Fruit fly (Drosophila melanogaster) whole organism, pupa: ENCODE measurements around the gene CG6885.

ENCODE experiments used
- CG10348 ChIP-seq: fragments of 200-800 bp; sonication (Bioruptor generic); IDR thresholded peaks from 2 replicates; pipeline ENCODE4 v1.3.6; 2022; ENCODE audit warnings: missing biosample characterization, missing genetic modification characterization
- CG12605 ChIP-seq: fragments of 200-800 bp; sonication (Bioruptor generic); IDR thresholded peaks from 2 replicates; pipeline ENCODE4 v1.3.6; 2022; ENCODE audit warnings: missing biosample characterization, missing genetic modification characterization
- CG14655 ChIP-seq: fragments of 200-800 bp; sonication (Bioruptor generic); optimal IDR thresholded peaks from 3 replicates; lab custom pipeline; 2017; ENCODE audit warnings: mild to moderate bottlenecking, missing biosample characterization, missing genetic modification reagents, missing genetic modification characterization
- CG15710 ChIP-seq: fragments of 200-800 bp; sonication (Bioruptor generic); optimal IDR thresholded peaks from 2 replicates; lab custom pipeline; 2018; ENCODE audit warnings: missing biosample characterization, mild to moderate bottlenecking, missing genetic modification characterization, moderate library complexity
- CG17806 ChIP-seq: fragments of 200-800 bp; sonication (Bioruptor generic); optimal IDR thresholded peaks from 2 replicates; lab custom pipeline; 2018; ENCODE audit warnings: missing biosample characterization, mild to moderate bottlenecking, missing genetic modification characterization, moderate library complexity
- CG8301 ChIP-seq: fragments of 200-800 bp; sonication (Bioruptor generic); optimal IDR thresholded peaks from 2 replicates; lab custom pipeline; 2018; ENCODE audit warnings: missing biosample characterization, mild to moderate bottlenecking, missing genetic modification characterization
- EcR ChIP-seq: fragments of 200-800 bp; sonication (Bioruptor generic); optimal IDR thresholded peaks from 3 replicates; lab custom pipeline; 2019; ENCODE audit warnings: missing biosample characterization, missing genetic modification characterization, mild to moderate bottlenecking, moderate library complexity, missing genetic modification reagents
- fd96Ca ChIP-seq: fragments of 200-800 bp; sonication (Bioruptor generic); IDR thresholded peaks from 3 replicates; pipeline ENCODE4 v1.3.6; 2022; ENCODE audit warnings: missing biosample characterization, missing genetic modification characterization
- gl ChIP-seq: fragments of 200-800 bp; sonication (Bioruptor generic); optimal IDR thresholded peaks from 2 replicates; lab custom pipeline; 2018; ENCODE audit warnings: missing biosample characterization, mild to moderate bottlenecking, missing genetic modification characterization
- rn ChIP-seq: fragments of 200-800 bp; sonication (Bioruptor generic); IDR thresholded peaks from 2 replicates; pipeline ENCODE4 v1.3.6; 2022; ENCODE audit warnings: missing biosample characterization, missing genetic modification characterization

- TF ChIP-seq CG10348 (GFP tag; lab: Robert Waterston, UW) (peak; percentile 37; the same call in 1 of the 2 replicates), CG14655 (GFP tag; lab: Kevin White, UChicago) (peak; percentile 13), gl (tag; lab: Kevin White, UChicago) (no peak), CG12605 (GFP tag; lab: Robert Waterston, UW) (peak; percentile 50), CG17806 (peak; percentile 31), CG15710 (tag; lab: Kevin White, UChicago) (peak; percentile 51), fd96Ca (GFP tag; lab: Robert Waterston, UW) (peak; percentile 80), rn (GFP tag; lab: Robert Waterston, UW) (peak; percentile 58), EcR (GFP tag; lab: Kevin White, UChicago) (peak; percentile 6), CG8301 (tag; lab: Kevin White, UChicago) (peak; percentile 19)
Measured at dm6 chr3L:18783544-18783943, 39.3 kb downstream of the CG6885 start.
